Worm (Caenorhabditis elegans) whole organism, dauer: ENCODE measurements around the gene hid-1.

Source experiments
- unc-62 ChIP-seq: sonication (generic microtip); optimal IDR thresholded peaks from 2 replicates; lab custom pipeline; 2017; ENCODE audit warnings: missing biosample characterization, missing genetic modification reagents, missing genetic modification characterization

The hid-1 gene

ce11 chrX:2475873-2476272 lies 13.0 kb upstream of the hid-1 start, which contains the start of gene R04B3.3:
Gene R04B3.3, minus strand, starts transcription at chrX:2475973.
- TF ChIP-seq unc-62 (GFP tag; lab: Kevin White, UChicago): no peak

ce11 chrX:2478823-2479222 lies 10.0 kb upstream of the hid-1 start, which contains the start of gene K02E10.5:
Gene K02E10.5, minus strand, starts transcription at chrX:2478923.
- no peak for TF ChIP-seq unc-62 (GFP tag; lab: Kevin White, UChicago)

- no peak for TF ChIP-seq unc-62 (GFP tag; lab: Kevin White, UChicago)
Measured at ce11 chrX:2482622-2483021, 6.2 kb upstream of the hid-1 start, which contains the start of gene K02E10.6. Gene K02E10.6, minus strand, starts transcription at chrX:2482770.

ce11 chrX:2483078-2483477 lies 5.8 kb upstream of the hid-1 start, which contains the start of gene K02E10.4:
Gene K02E10.4, plus strand, starts transcription at chrX:2483263.
- no peak for TF ChIP-seq unc-62 (GFP tag; lab: Kevin White, UChicago)

- TF ChIP-seq unc-62 (GFP tag; lab: Kevin White, UChicago): no peak
Measured at ce11 chrX:2493586-2494175, 4.8 kb downstream of the hid-1 start.

ce11 chrX:2494296-2494695 lies 5.4 kb downstream of the hid-1 start:
- TF ChIP-seq unc-62 (GFP tag; lab: Kevin White, UChicago): no peak

ce11 chrX:2495865-2496314 lies 7.0 kb downstream of the hid-1 start, which contains the start of gene rabr-1:
Gene rabr-1, plus strand, starts transcription at chrX:2496180.
- TF ChIP-seq unc-62 (GFP tag; lab: Kevin White, UChicago): no peak

ce11 chrX:2497816-2498215 lies 9.0 kb downstream of the hid-1 start:
- TF ChIP-seq unc-62 (GFP tag; lab: Kevin White, UChicago): no peak

ce11 chrX:2506738-2507137 lies 17.9 kb downstream of the hid-1 start:
- no peak for TF ChIP-seq unc-62 (GFP tag; lab: Kevin White, UChicago)

ce11 chrX:2508449-2508848 lies 19.6 kb downstream of the hid-1 start, which contains the start of gene K02E10.7:
Gene K02E10.7, minus strand, starts transcription at chrX:2508549.
- no peak for TF ChIP-seq unc-62 (GFP tag; lab: Kevin White, UChicago)

ce11 chrX:2513667-2514198 lies 24.9 kb downstream of the hid-1 start:
- TF ChIP-seq unc-62 (GFP tag; lab: Kevin White, UChicago): no peak

ce11 chrX:2515224-2515623 lies 26.4 kb downstream of the hid-1 start, which contains the start of gene syg-1:
Gene syg-1, minus strand, starts transcription at chrX:2515324.
- no peak for TF ChIP-seq unc-62 (GFP tag; lab: Kevin White, UChicago)

- TF ChIP-seq unc-62 (GFP tag; lab: Kevin White, UChicago): no peak
Measured at ce11 chrX:2516949-2517696, 28.3 kb downstream of the hid-1 start.

- TF ChIP-seq unc-62 (GFP tag; lab: Kevin White, UChicago): no peak
Measured at ce11 chrX:2520461-2520860, 31.6 kb downstream of the hid-1 start.

- TF ChIP-seq unc-62 (GFP tag; lab: Kevin White, UChicago): no peak
Measured at ce11 chrX:2522658-2523057, 33.8 kb downstream of the hid-1 start.

ce11 chrX:2526078-2526477 lies 37.2 kb downstream of the hid-1 start:
- no peak for TF ChIP-seq unc-62 (GFP tag; lab: Kevin White, UChicago)
